Worm (Caenorhabditis elegans) whole organism, L4 larva: ENCODE results near the gene srj-38.
A peak's percentile ranks its signal among the peaks of the same experiment; 100 is the strongest.
"Not testable (repeated sequence)": the region's sequence is repeated elsewhere in the genome, so short reads cannot be mapped to it uniquely, and the experiment has no call there.

ENCODE experiments used
- F26F4.8 ChIP-seq: fragments of 200-800 bp; sonication (Bioruptor generic); conservative IDR thresholded peaks from 2 replicates; pipeline ENCODE4 v1.3.6; 2022; ENCODE audit warnings: missing genetic modification characterization, missing compliant biosample characterization
- F49E8.2 ChIP-seq: sonication (generic microtip); optimal IDR thresholded peaks from 2 replicates; lab custom pipeline; 2016; ENCODE audit warnings: missing compliant biosample characterization, mild to moderate bottlenecking, missing genetic modification characterization, borderline replicate concordance
- T20F7.1 ChIP-seq: fragments of 200-800 bp; sonication (Bioruptor generic); optimal IDR thresholded peaks from 2 replicates; lab custom pipeline; 2018; ENCODE audit warnings: mild to moderate bottlenecking, missing genetic modification characterization, missing compliant biosample characterization
- T26A8.4 ChIP-seq: fragments of 200-800 bp; sonication (Bioruptor generic); IDR thresholded peaks from 2 replicates; pipeline ENCODE4 v1.3.6; 2022; ENCODE audit warnings: missing genetic modification characterization, missing compliant biosample characterization
- Y5F2A.4 ChIP-seq: fragments of 200-800 bp; sonication (Bioruptor generic); optimal IDR thresholded peaks from 2 replicates; lab custom pipeline; 2018; ENCODE audit warnings: mild to moderate bottlenecking, missing genetic modification characterization, missing compliant biosample characterization
- Y75B8A.6 ChIP-seq: fragments of 200-800 bp; sonication (Bioruptor generic); IDR thresholded peaks from 2 replicates; pipeline ENCODE4 v1.3.6; 2022; ENCODE audit warnings: missing genetic modification reagents, missing genetic modification characterization, missing compliant biosample characterization
- ceh-28 ChIP-seq: fragments of 150-350 bp; optimal IDR thresholded peaks from 2 replicates; lab custom pipeline; 2014; ENCODE audit warnings: missing biosample characterization, missing genetic modification reagents, missing genetic modification characterization
- ctbp-1 ChIP-seq: fragments of 200-800 bp; sonication (Bioruptor generic); IDR thresholded peaks from 2 replicates; pipeline ENCODE4 v1.3.6; 2022; ENCODE audit warnings: missing genetic modification reagents, missing genetic modification characterization, missing compliant biosample characterization
- daf-16 ChIP-seq, 3 experiments: sonication (generic microtip); optimal IDR thresholded peaks; 2 replicates each; lab custom pipeline; 2016 to 2017; ENCODE audit warnings: missing genetic modification characterization in 3 of 3, missing genetic modification reagents in 3 of 3, mild to moderate bottlenecking in 2 of 3, missing compliant biosample characterization in 2 of 3, missing biosample characterization in 1 of 3, moderate library complexity in 1 of 3
- daf-8 ChIP-seq: fragments of 200-800 bp; sonication (Bioruptor generic); IDR thresholded peaks from 2 replicates; pipeline ENCODE4 v1.3.6; 2022; ENCODE audit warnings: missing genetic modification characterization, missing compliant biosample characterization
- dmd-9 ChIP-seq: fragments of 200-800 bp; sonication (Bioruptor generic); IDR thresholded peaks from 2 replicates; pipeline ENCODE4 v1.3.6; 2022; ENCODE audit warnings: missing genetic modification reagents, missing genetic modification characterization, missing compliant biosample characterization
- dpl-1 ChIP-seq: fragments of 150-350 bp; optimal IDR thresholded peaks from 2 replicates; lab custom pipeline; 2014; ENCODE audit warnings: missing biosample characterization, missing genetic modification reagents, missing genetic modification characterization
- egl-43 ChIP-seq: fragments of 200-800 bp; sonication (Bioruptor generic); IDR thresholded peaks from 2 replicates; pipeline ENCODE4 v1.3.6; 2022; ENCODE audit warnings: missing genetic modification reagents, missing genetic modification characterization, missing compliant biosample characterization
- fkh-10 ChIP-seq: fragments of 150-350 bp; optimal IDR thresholded peaks from 2 replicates; lab custom pipeline; 2014; ENCODE audit warnings: missing biosample characterization, missing genetic modification reagents, missing genetic modification characterization
- fos-1 ChIP-seq: fragments of 150-350 bp; optimal IDR thresholded peaks from 2 replicates; lab custom pipeline; 2014; ENCODE audit warnings: missing biosample characterization, missing genetic modification characterization
- hlh-11 ChIP-seq: fragments of 200-800 bp; sonication (Bioruptor generic); optimal IDR thresholded peaks from 2 replicates; lab custom pipeline; 2018; ENCODE audit warnings: mild to moderate bottlenecking, missing genetic modification characterization, missing compliant biosample characterization
- lin-15B ChIP-seq: fragments of 150-350 bp; sonication (generic microtip); optimal IDR thresholded peaks from 3 replicates; lab custom pipeline; 2014; ENCODE audit warnings: missing biosample characterization, missing genetic modification characterization
- lin-29 ChIP-seq: fragments of 200-800 bp; sonication (Bioruptor generic); IDR thresholded peaks from 2 replicates; pipeline ENCODE4 v1.3.6; 2022; ENCODE audit warnings: missing genetic modification reagents, missing genetic modification characterization, missing compliant biosample characterization
- mdt-29 ChIP-seq: fragments of 200-800 bp; sonication (Bioruptor generic); IDR thresholded peaks from 2 replicates; pipeline ENCODE4 v1.3.6; 2022; ENCODE audit warnings: missing genetic modification reagents, missing genetic modification characterization, missing compliant biosample characterization
- nhr-10 ChIP-seq: fragments of 150-350 bp; optimal IDR thresholded peaks from 2 replicates; lab custom pipeline; 2014; ENCODE audit warnings: missing biosample characterization, missing genetic modification characterization
- nhr-11 ChIP-seq: fragments of 150-350 bp; optimal IDR thresholded peaks from 2 replicates; lab custom pipeline; 2014; ENCODE audit warnings: missing biosample characterization, missing genetic modification characterization
- nhr-111 ChIP-seq: fragments of 200-800 bp; sonication (Bioruptor generic); optimal IDR thresholded peaks from 2 replicates; lab custom pipeline; 2018; ENCODE audit warnings: mild to moderate bottlenecking, missing genetic modification characterization, missing compliant biosample characterization
- nhr-237 ChIP-seq: sonication (generic microtip); optimal IDR thresholded peaks from 2 replicates; lab custom pipeline; 2017; ENCODE audit warnings: missing biosample characterization, missing genetic modification characterization
- nhr-28 ChIP-seq: fragments of 150-350 bp; optimal IDR thresholded peaks from 2 replicates; lab custom pipeline; 2014; ENCODE audit warnings: missing biosample characterization, missing genetic modification characterization
- nhr-6 ChIP-seq: fragments of 150-350 bp; optimal IDR thresholded peaks from 2 replicates; lab custom pipeline; 2014; ENCODE audit warnings: missing biosample characterization, missing genetic modification characterization
- pha-4 ChIP-seq, 2 experiments: fragments of 150-350 bp in 1 of 2; fragments of 200-800 bp in 1 of 2; sonication (Bioruptor generic) in 1 of 2; IDR thresholded peaks in 1 of 2; optimal IDR thresholded peaks in 1 of 2; 2 replicates each; pipeline versions ENCODE4 v1.3.6 to Lab custom; 2014 to 2022; ENCODE audit warnings: missing genetic modification characterization in 2 of 2, missing genetic modification reagents in 2 of 2, missing biosample characterization in 1 of 2, missing compliant biosample characterization in 1 of 2
- pqm-1 ChIP-seq: sonication (generic microtip); optimal IDR thresholded peaks from 2 replicates; lab custom pipeline; 2017; ENCODE audit warnings: missing biosample characterization, missing genetic modification characterization
- rbr-2 ChIP-seq: sonication (generic microtip); optimal IDR thresholded peaks from 2 replicates; lab custom pipeline; 2016; ENCODE audit warnings: missing genotype, missing genetic modification characterization, missing compliant biosample characterization
- saeg-2 ChIP-seq: fragments of 200-800 bp; sonication (Bioruptor generic); IDR thresholded peaks from 2 replicates; pipeline ENCODE4 v1.3.6; 2022; ENCODE audit warnings: missing genetic modification reagents, missing genetic modification characterization, missing compliant biosample characterization
- sdz-12 ChIP-seq: fragments of 200-800 bp; sonication (Bioruptor generic); optimal IDR thresholded peaks from 2 replicates; lab custom pipeline; 2018; ENCODE audit warnings: mild to moderate bottlenecking, missing genetic modification characterization, missing compliant biosample characterization
- set-16 ChIP-seq: fragments of 200-800 bp; sonication (Bioruptor generic); IDR thresholded peaks from 2 replicates; pipeline ENCODE4 v1.3.6; 2022; ENCODE audit warnings: missing genetic modification reagents, missing genetic modification characterization, missing compliant biosample characterization
- snpc-1.2 ChIP-seq: fragments of 200-800 bp; sonication (Bioruptor generic); IDR thresholded peaks from 2 replicates; pipeline ENCODE4 v1.3.6; 2022; ENCODE audit warnings: missing genetic modification reagents, missing genetic modification characterization, missing compliant biosample characterization
- snpc-4 ChIP-seq: fragments of 150-350 bp; optimal IDR thresholded peaks from 2 replicates; lab custom pipeline; 2014; ENCODE audit warnings: missing biosample characterization, missing genetic modification characterization
- spr-3 ChIP-seq: fragments of 200-800 bp; sonication (Bioruptor generic); optimal IDR thresholded peaks from 2 replicates; lab custom pipeline; 2018; ENCODE audit warnings: mild to moderate bottlenecking, missing genetic modification characterization, missing compliant biosample characterization
- tra-1 ChIP-seq: fragments of 200-800 bp; sonication (Bioruptor generic); IDR thresholded peaks from 2 replicates; pipeline ENCODE4 v1.3.6; 2022; ENCODE audit warnings: missing genetic modification reagents, missing genetic modification characterization, missing compliant biosample characterization
- unc-62 ChIP-seq, 3 experiments: fragments of 150-350 bp in 1 of 3; sonication (generic microtip); optimal IDR thresholded peaks in 2 of 3; peaks in 1 of 3; 1 replicate in 1 of 3; 2 replicates in 2 of 3; lab custom pipeline; 2014 to 2017; ENCODE audit warnings: missing biosample characterization in 3 of 3, missing genetic modification characterization in 3 of 3, missing genetic modification reagents in 3 of 3, missing genotype in 1 of 3
- vab-7 ChIP-seq: fragments of 200-800 bp; sonication (Bioruptor generic); IDR thresholded peaks from 2 replicates; pipeline ENCODE4 v1.3.6; 2022; ENCODE audit warnings: missing genetic modification reagents, missing genetic modification characterization, missing compliant biosample characterization
- zag-1 ChIP-seq: fragments of 150-350 bp; optimal IDR thresholded peaks from 2 replicates; lab custom pipeline; 2014; ENCODE audit warnings: missing biosample characterization, missing genetic modification characterization
- zfp-3 ChIP-seq: fragments of 200-800 bp; sonication (Bioruptor generic); conservative IDR thresholded peaks from 2 replicates; pipeline ENCODE4 v1.3.6; 2022; ENCODE audit warnings: missing genetic modification reagents, missing genetic modification characterization, missing compliant biosample characterization

The srj-38 gene

ce11 chrV:849042-849441 lies 35.2 kb downstream of the srj-38 start:
- TF ChIP-seq snpc-1.2 (GFP tag; lab: Robert Waterston, UW): no peak
- no peak for TF ChIP-seq Y75B8A.6
- no peak for TF ChIP-seq set-16
- TF ChIP-seq rbr-2 (tag; lab: Kevin White, UChicago): no peak
- TF ChIP-seq zag-1 (tag; lab: Kevin White, UChicago): no peak
- TF ChIP-seq zfp-3: no peak
- no peak for TF ChIP-seq ctbp-1
- no peak for TF ChIP-seq hlh-11 (tag; lab: Kevin White, UChicago)
- no peak for TF ChIP-seq pha-4 (GFP tag; IDR thresholded peaks at IDR 0.05; lab: Robert Waterston, UW)
- no peak for TF ChIP-seq pha-4 (tag; optimal IDR thresholded peaks at IDR 0.05; lab: Kevin White, UChicago)
- TF ChIP-seq nhr-11 (tag; lab: Kevin White, UChicago): no peak
- no peak for TF ChIP-seq nhr-6 (tag; lab: Kevin White, UChicago)
- no peak for TF ChIP-seq Y5F2A.4 (GFP tag; lab: Kevin White, UChicago)

- TF ChIP-seq snpc-4 (no peak), saeg-2 (GFP tag; lab: Robert Waterston, UW) (no peak)
Observed at ce11 chrV:847521-847920, 36.7 kb downstream of the srj-38 start, which contains the start of gene srbc-13. TSS of gene srbc-13 (plus strand) at chrV:847821.

- TF ChIP-seq zfp-3; ctbp-1; lin-15B (tag; lab: Kevin White, UChicago): not testable (repeated sequence)
Observed at ce11 chrV:843118-843517, 41.1 kb downstream of the srj-38 start, which contains the start of gene K09C6.8. TSS of gene K09C6.8 (minus strand) at chrV:843218.

- TF ChIP-seq nhr-111 (GFP tag; lab: Kevin White, UChicago) (no peak), nhr-28 (tag; lab: Kevin White, UChicago) (no peak), pqm-1 (no peak), mdt-29 (GFP tag; lab: Robert Waterston, UW) (no peak), daf-8 (GFP tag; lab: Robert Waterston, UW) (no peak), set-16 (peak; percentile 99), pha-4 (GFP tag; IDR thresholded peaks at IDR 0.05; lab: Robert Waterston, UW) (peak; percentile 83; the same call in 1 of the 2 replicates), pha-4 (tag; optimal IDR thresholded peaks at IDR 0.05; lab: Kevin White, UChicago) (no peak), egl-43 (GFP tag; lab: Robert Waterston, UW) (peak; percentile 62; the same call in 1 of the 2 replicates), Y5F2A.4 (GFP tag; lab: Kevin White, UChicago) (no peak), fkh-10 (no peak)
Observed at ce11 chrV:842611-843010, 41.6 kb downstream of the srj-38 start.

DNA sequence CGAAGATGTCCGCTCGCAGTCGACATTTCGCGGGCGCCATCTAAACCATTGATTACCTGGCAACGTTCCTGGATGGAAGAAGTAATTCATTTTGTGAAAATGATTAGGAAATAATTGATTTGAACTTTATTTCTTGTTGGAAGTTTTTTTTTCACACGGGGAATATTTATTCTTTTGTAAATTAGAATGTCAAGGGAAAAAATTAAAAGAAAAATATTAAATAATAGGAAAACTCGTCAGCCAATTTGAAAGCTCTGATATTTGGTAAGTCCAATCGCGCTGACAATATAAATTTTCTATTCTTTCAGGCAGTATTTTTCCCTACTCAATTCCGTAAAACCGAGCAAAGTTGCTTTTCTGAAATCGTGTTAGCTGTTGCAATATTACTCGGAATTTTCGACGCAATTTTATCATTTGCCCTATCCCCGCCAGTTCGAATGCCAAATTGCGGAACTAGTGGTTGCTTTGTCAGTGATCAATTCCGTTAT lies 45.2 kb downstream of the srj-38 start, which contains the start of the genes K09C6.7 and K09C6.10:
Gene K09C6.7, minus strand, starts transcription at position 101 of the 488 bp plus-strand sequence.
Gene K09C6.10, plus strand, starts transcription at position 438 of the 488 bp plus-strand sequence.
- TF ChIP-seq nhr-237; lin-15B (tag; lab: Kevin White, UChicago); dmd-9 (GFP tag; lab: Robert Waterston, UW): not testable (repeated sequence)

DNA sequence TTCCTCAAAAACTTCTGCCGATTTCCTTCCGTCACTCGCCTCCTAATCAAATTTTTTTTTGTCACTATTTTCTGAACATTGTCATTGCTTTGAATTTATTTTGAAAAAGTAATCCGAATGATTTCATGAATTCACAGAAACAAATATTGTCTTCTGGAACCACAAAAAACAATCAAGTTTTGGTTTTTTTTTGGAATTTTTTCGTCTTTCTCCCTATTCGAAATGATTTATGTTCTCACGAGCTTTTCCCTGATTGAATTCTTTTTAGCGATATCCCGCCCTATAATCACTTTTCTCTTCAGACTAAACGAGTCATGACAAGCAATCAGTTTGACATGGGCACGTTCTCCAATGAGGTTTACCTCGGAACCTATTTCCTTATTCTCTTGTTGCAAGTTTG lies 50.9 kb downstream of the srj-38 start, which contains the start of gene F41H8.1:
Gene F41H8.1, plus strand, starts transcription at position 301 of the 400 bp plus-strand sequence.
- TF ChIP-seq vab-7 (GFP tag; lab: Robert Waterston, UW): no peak
- TF ChIP-seq lin-15B (tag; lab: Kevin White, UChicago): no peak
- no peak for TF ChIP-seq fos-1 (tag; lab: Kevin White, UChicago)
- TF ChIP-seq F49E8.2 (tag; lab: Kevin White, UChicago): no peak
- no peak for TF ChIP-seq nhr-237
- no peak for TF ChIP-seq nhr-11 (tag; lab: Kevin White, UChicago)
- TF ChIP-seq nhr-28 (tag; lab: Kevin White, UChicago): no peak
- TF ChIP-seq daf-16 (GFP tag; optimal IDR thresholded peaks at IDR 0.05; lab: Kevin White, UChicago): no peak
- TF ChIP-seq daf-16 (tag; optimal IDR thresholded peaks at IDR 0.05; lab: Kevin White, UChicago): no peak
- no peak for TF ChIP-seq T26A8.4 (GFP tag; lab: Robert Waterston, UW)
- TF ChIP-seq spr-3 (GFP tag; lab: Kevin White, UChicago): no peak
- TF ChIP-seq ceh-28 (tag; lab: Kevin White, UChicago): no peak
- TF ChIP-seq fkh-10: no peak
- no peak for TF ChIP-seq T20F7.1 (GFP tag; lab: Kevin White, UChicago)
- no peak for TF ChIP-seq nhr-10 (tag; lab: Kevin White, UChicago)
- TF ChIP-seq dpl-1: no peak
- no peak for TF ChIP-seq unc-62 (GFP tag; optimal IDR thresholded peaks at IDR 0.05 in 1 of 2; lab: Kevin White, UChicago)
- TF ChIP-seq unc-62 (tag; optimal IDR thresholded peaks at IDR 0.05; lab: Kevin White, UChicago): no peak
- no peak for TF ChIP-seq tra-1 (GFP tag; lab: Robert Waterston, UW)
- no peak for TF ChIP-seq lin-29 (GFP tag; lab: Robert Waterston, UW)
- TF ChIP-seq F26F4.8 (GFP tag; lab: Robert Waterston, UW): no peak
- TF ChIP-seq sdz-12 (GFP tag; lab: Kevin White, UChicago): no peak
